Worm (Caenorhabditis elegans) whole organism, L3 larva: Measurements from ENCODE around the gene K10H10.9.

Experiments used
- R02D3.7 ChIP-seq: fragments of 150-350 bp; optimal IDR thresholded peaks from 2 replicates; lab custom pipeline; 2014; ENCODE audit warnings: missing biosample characterization, missing genetic modification characterization
- ZK546.5 ChIP-seq: sonication (generic microtip); optimal IDR thresholded peaks from 2 replicates; lab custom pipeline; 2017; ENCODE audit warnings: missing biosample characterization, missing genetic modification characterization
- aly-2 ChIP-seq: fragments of 150-350 bp; optimal IDR thresholded peaks from 2 replicates; lab custom pipeline; 2014; ENCODE audit warnings: missing biosample characterization, missing genetic modification characterization
- ama-1 ChIP-seq: fragments of 150-350 bp; optimal IDR thresholded peaks from 2 replicates; lab custom pipeline; 2018
- ceh-16 ChIP-seq: sonication (generic microtip); optimal IDR thresholded peaks from 2 replicates; lab custom pipeline; 2017; ENCODE audit warnings: missing biosample characterization, missing genetic modification characterization
- daf-12 ChIP-seq: fragments of 150-350 bp; optimal IDR thresholded peaks from 2 replicates; lab custom pipeline; 2014; ENCODE audit warnings: missing biosample characterization, missing genetic modification reagents, missing genetic modification characterization
- egl-5 ChIP-seq: fragments of 150-350 bp; optimal IDR thresholded peaks from 2 replicates; lab custom pipeline; 2017; ENCODE audit warnings: missing biosample characterization, missing genetic modification reagents, missing genetic modification characterization, inconsistent platforms
- elt-1 ChIP-seq: fragments of 150-350 bp; optimal IDR thresholded peaks from 2 replicates; lab custom pipeline; 2014; ENCODE audit warnings: missing biosample characterization, missing genetic modification characterization
- elt-2 ChIP-seq: sonication (generic microtip); optimal IDR thresholded peaks from 2 replicates; lab custom pipeline; 2016; ENCODE audit warnings: missing genetic modification reagents, mild to moderate bottlenecking, missing genetic modification characterization, missing compliant biosample characterization
- elt-3 ChIP-seq, 3 experiments: fragments of 150-350 bp in 1 of 3; sonication (generic microtip) in 2 of 3; optimal IDR thresholded peaks; 2 replicates in 2 of 3; 4 replicates in 1 of 3; lab custom pipeline; 2014 to 2017; ENCODE audit warnings: missing biosample characterization in 3 of 3, missing genetic modification characterization in 3 of 3
- eor-1 ChIP-seq, 2 experiments: fragments of 150-350 bp; optimal IDR thresholded peaks; 2 replicates each; lab custom pipeline; 2014 to 2018; ENCODE audit warnings: missing biosample characterization in 2 of 2, missing genetic modification characterization in 2 of 2
- fkh-10 ChIP-seq: sonication (generic microtip); optimal IDR thresholded peaks from 2 replicates; lab custom pipeline; 2017; ENCODE audit warnings: missing biosample characterization, missing genetic modification reagents, missing genetic modification characterization
- fkh-2 ChIP-seq: fragments of 150-350 bp; optimal IDR thresholded peaks from 2 replicates; lab custom pipeline; 2014; ENCODE audit warnings: missing biosample characterization, missing genetic modification reagents, missing genetic modification characterization
- fos-1 ChIP-seq: fragments of 150-350 bp; optimal IDR thresholded peaks from 2 replicates; lab custom pipeline; 2014; ENCODE audit warnings: missing biosample characterization, missing genetic modification characterization
- hmg-11 ChIP-seq: sonication (generic microtip); optimal IDR thresholded peaks from 2 replicates; lab custom pipeline; 2016; ENCODE audit warnings: missing genetic modification characterization, missing compliant biosample characterization
- lin-15B ChIP-seq: fragments of 150-350 bp; optimal IDR thresholded peaks from 2 replicates; lab custom pipeline; 2014; ENCODE audit warnings: missing biosample characterization, missing genetic modification characterization
- lin-39 ChIP-seq: fragments of 150-350 bp; optimal IDR thresholded peaks from 2 replicates; lab custom pipeline; 2018; ENCODE audit warnings: missing biosample characterization, missing genetic modification reagents, missing genetic modification characterization
- mdl-1 ChIP-seq: fragments of 150-350 bp; optimal IDR thresholded peaks from 2 replicates; lab custom pipeline; 2014; ENCODE audit warnings: missing biosample characterization, missing genetic modification characterization
- mml-1 ChIP-seq: fragments of 150-350 bp; sonication (generic microtip); optimal IDR thresholded peaks from 3 replicates; lab custom pipeline; 2014; ENCODE audit warnings: missing biosample characterization, missing genetic modification characterization
- nfya-1 ChIP-seq: sonication (generic microtip); optimal IDR thresholded peaks from 2 replicates; lab custom pipeline; 2017; ENCODE audit warnings: missing genetic modification characterization, mild to moderate bottlenecking, missing compliant biosample characterization, antibody characterized with exemption, moderate library complexity; ENCODE audit not compliant: insufficient read depth
- nhr-11 ChIP-seq: fragments of 150-350 bp; optimal IDR thresholded peaks from 2 replicates; lab custom pipeline; 2014; ENCODE audit warnings: missing biosample characterization, missing genetic modification characterization
- nhr-12 ChIP-seq: fragments of 150-350 bp; optimal IDR thresholded peaks from 2 replicates; lab custom pipeline; 2014; ENCODE audit warnings: missing biosample characterization, missing genetic modification characterization
- nhr-237 ChIP-seq: fragments of 150-350 bp; optimal IDR thresholded peaks from 2 replicates; lab custom pipeline; 2014; ENCODE audit warnings: missing biosample characterization, missing genetic modification characterization
- nhr-25 ChIP-seq: sonication (generic microtip); optimal IDR thresholded peaks from 2 replicates; lab custom pipeline; 2017; ENCODE audit warnings: missing biosample characterization, missing genetic modification characterization
- nhr-28 ChIP-seq: fragments of 150-350 bp; optimal IDR thresholded peaks from 2 replicates; lab custom pipeline; 2014; ENCODE audit warnings: missing biosample characterization, missing genetic modification characterization
- nhr-43 ChIP-seq: sonication (generic microtip); optimal IDR thresholded peaks from 2 replicates; lab custom pipeline; 2016; ENCODE audit warnings: mild to moderate bottlenecking, missing genetic modification characterization, missing compliant biosample characterization; ENCODE audit not compliant: poor library complexity, severe bottlenecking
- nhr-67 ChIP-seq: fragments of 150-350 bp; optimal IDR thresholded peaks from 2 replicates; lab custom pipeline; 2014; ENCODE audit warnings: missing biosample characterization, missing genetic modification characterization
- nhr-76 ChIP-seq: fragments of 150-350 bp; sonication (generic microtip); optimal IDR thresholded peaks from 5 replicates; lab custom pipeline; 2014; ENCODE audit warnings: missing biosample characterization, missing genetic modification characterization
- nhr-77 ChIP-seq: fragments of 150-350 bp; optimal IDR thresholded peaks from 2 replicates; lab custom pipeline; 2014; ENCODE audit warnings: missing biosample characterization, missing genetic modification characterization
- pha-4 ChIP-seq: fragments of 150-350 bp; optimal IDR thresholded peaks from 2 replicates; lab custom pipeline; 2014; ENCODE audit warnings: missing biosample characterization, missing genetic modification reagents, missing genetic modification characterization
- pqm-1 ChIP-seq: fragments of 150-350 bp; optimal IDR thresholded peaks from 2 replicates; lab custom pipeline; 2017; ENCODE audit warnings: missing biosample characterization, missing genetic modification characterization, inconsistent platforms
- sea-2 ChIP-seq: fragments of 150-350 bp; sonication (generic microtip); optimal IDR thresholded peaks from 4 replicates; lab custom pipeline; 2014; ENCODE audit warnings: missing biosample characterization, missing genetic modification reagents, missing genetic modification characterization
- skn-1 ChIP-seq: fragments of 150-350 bp; optimal IDR thresholded peaks from 2 replicates; lab custom pipeline; 2014; ENCODE audit warnings: missing biosample characterization, missing genetic modification characterization
- snpc-4 ChIP-seq: fragments of 150-350 bp; optimal IDR thresholded peaks from 2 replicates; lab custom pipeline; 2014; ENCODE audit warnings: missing biosample characterization, missing genetic modification characterization
- tbx-2 ChIP-seq: sonication (generic microtip); optimal IDR thresholded peaks from 2 replicates; lab custom pipeline; 2016; ENCODE audit warnings: mild to moderate bottlenecking, missing genetic modification characterization, missing compliant biosample characterization
- unc-39 ChIP-seq: sonication (generic microtip); optimal IDR thresholded peaks from 4 replicates; lab custom pipeline; 2017; ENCODE audit warnings: missing biosample characterization, missing genetic modification characterization
- ztf-11 ChIP-seq: fragments of 150-350 bp; optimal IDR thresholded peaks from 2 replicates; lab custom pipeline; 2014; ENCODE audit warnings: missing biosample characterization, missing genetic modification characterization
- ztf-4 ChIP-seq: fragments of 150-350 bp; optimal IDR thresholded peaks from 2 replicates; lab custom pipeline; 2014; ENCODE audit warnings: missing biosample characterization, missing genetic modification characterization

K10H10.9 gene

ce11 chrII:14528233-14528802 lies 13.4 kb upstream of the K10H10.9 start, which contains the start of the genes F57C2.5 and spat-1 (continued):
- no peak for TF ChIP-seq ama-1
- TF ChIP-seq daf-12 (tag; lab: Kevin White, UChicago): no peak
- TF ChIP-seq elt-1 (tag; lab: Kevin White, UChicago): peak; percentile 52
- TF ChIP-seq eor-1 (tag; optimal IDR thresholded peaks at IDR 0.05; lab: Kevin White, UChicago): no peak
- TF ChIP-seq mml-1 (tag; lab: Kevin White, UChicago): no peak
- no peak for TF ChIP-seq unc-39 (tag; lab: Kevin White, UChicago)
- no peak for TF ChIP-seq ztf-11 (tag; lab: Kevin White, UChicago)
- TF ChIP-seq mdl-1 (tag; lab: Kevin White, UChicago): no peak
- no peak for TF ChIP-seq elt-3 (tag; optimal IDR thresholded peaks at IDR 0.05; lab: Kevin White, UChicago)
- no peak for TF ChIP-seq ceh-16 (tag; lab: Kevin White, UChicago)
- TF ChIP-seq nhr-237 (tag; lab: Kevin White, UChicago): no peak
- no peak for TF ChIP-seq fkh-2 (tag; lab: Kevin White, UChicago)
- TF ChIP-seq skn-1 (tag; lab: Kevin White, UChicago): peak; percentile 46
- TF ChIP-seq hmg-11 (tag; lab: Kevin White, UChicago): peak; percentile 55
- TF ChIP-seq pha-4 (tag; lab: Kevin White, UChicago): peak; percentile 79
- TF ChIP-seq ztf-4: no peak
- TF ChIP-seq snpc-4 (tag; lab: Kevin White, UChicago): peak; percentile 22
- peak; percentile 12 for TF ChIP-seq nhr-25 (tag; lab: Kevin White, UChicago)
- peak; percentile 66 for TF ChIP-seq lin-15B
- TF ChIP-seq nhr-12 (tag; lab: Kevin White, UChicago): no peak

DNA sequence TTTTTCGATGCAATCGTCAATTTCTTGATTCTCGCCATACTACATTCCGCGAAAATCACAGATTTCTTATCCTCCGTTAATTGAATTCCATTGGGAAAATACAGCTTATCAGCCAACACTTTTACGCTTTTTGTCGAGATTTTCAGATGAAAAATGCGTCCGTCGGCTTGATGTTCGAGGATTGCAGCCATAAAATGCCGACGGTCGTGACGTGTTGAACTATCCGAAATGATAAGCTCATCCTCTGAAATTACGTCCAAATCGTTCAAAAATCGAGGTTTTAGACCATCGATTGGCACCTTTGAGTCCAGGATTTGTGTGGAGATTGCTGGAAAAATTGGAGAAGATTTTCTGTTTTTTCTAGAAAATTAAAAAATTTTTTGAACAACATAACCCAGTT lies 12.2 kb upstream of the K10H10.9 start:
- TF ChIP-seq R02D3.7 (no peak), nhr-28 (tag; lab: Kevin White, UChicago) (no peak), fos-1 (tag; lab: Kevin White, UChicago) (no peak), nhr-77 (tag; lab: Kevin White, UChicago) (no peak), fkh-10 (no peak), lin-39 (tag; lab: Kevin White, UChicago) (no peak), ZK546.5 (tag; lab: Kevin White, UChicago) (no peak), skn-1 (tag; lab: Kevin White, UChicago) (no peak), ztf-4 (no peak), nfya-1 (tag; lab: Kevin White, UChicago) (no peak), pqm-1 (tag; lab: Kevin White, UChicago) (no peak)
- TF ChIP-seq, all 47 proteins: peak for 0

ce11 chrII:14525013-14525412 lies 10.1 kb upstream of the K10H10.9 start, which contains the start of gene F57C2.4:
Gene F57C2.4, plus strand, starts transcription at chrII:14525313.
- TF ChIP-seq nhr-12 (tag; lab: Kevin White, UChicago): no peak
- no peak for TF ChIP-seq nhr-67 (tag; lab: Kevin White, UChicago)
- no peak for TF ChIP-seq snpc-4 (tag; lab: Kevin White, UChicago)
- TF ChIP-seq daf-12 (tag; lab: Kevin White, UChicago): no peak
- TF ChIP-seq lin-39 (tag; lab: Kevin White, UChicago): no peak
- no peak for TF ChIP-seq ceh-16 (tag; lab: Kevin White, UChicago)
- no peak for TF ChIP-seq elt-2 (tag; lab: Kevin White, UChicago)
- TF ChIP-seq aly-2 (tag; lab: Kevin White, UChicago): no peak
- TF ChIP-seq tbx-2 (tag; lab: Kevin White, UChicago): no peak
- TF ChIP-seq nhr-25 (tag; lab: Kevin White, UChicago): no peak
- no peak for TF ChIP-seq nhr-237 (tag; lab: Kevin White, UChicago)
- TF ChIP-seq egl-5: no peak
- no peak for TF ChIP-seq nhr-77 (tag; lab: Kevin White, UChicago)
- no peak for TF ChIP-seq elt-1 (tag; lab: Kevin White, UChicago)
- TF ChIP-seq sea-2 (GFP tag; lab: Kevin White, UChicago): no peak
- no peak for TF ChIP-seq nhr-43 (tag; lab: Kevin White, UChicago)
- no peak for TF ChIP-seq nhr-76 (tag; lab: Kevin White, UChicago)
- TF ChIP-seq ZK546.5 (tag; lab: Kevin White, UChicago): no peak
- no peak for TF ChIP-seq skn-1 (tag; lab: Kevin White, UChicago)
- TF ChIP-seq nhr-11 (tag; lab: Kevin White, UChicago): no peak
